Fruit fly (Drosophila melanogaster) S2 (cell line): ENCODE data around the gene CG34135.

ENCODE experiments used
- CG8478 ChIP-seq: fragments of >200 bp; optimal IDR thresholded peaks from 2 replicates; lab custom pipeline; 2018
- CTCF ChIP-seq, 2 experiments: fragments of >200 bp; optimal IDR thresholded peaks; 2 replicates each; lab custom pipeline; 2018

The CG34135 gene

dm6 chr3R:8769094-8769493 is 1.1 kb upstream of the CG34135 start, which contains the start of gene CG8236:
Gene CG8236 (plus strand): TSS chr3R:8769394.
- TF ChIP-seq CG8478 (lab: Kevin White, UChicago): no peak
- no peak for TF ChIP-seq CTCF (optimal IDR thresholded peaks at IDR 0.05; lab: Kevin White, UChicago)

- TF ChIP-seq CTCF (optimal IDR thresholded peaks at IDR 0.05; lab: Kevin White, UChicago): no peak
- no peak for TF ChIP-seq CG8478 (lab: Kevin White, UChicago)
These were observed 19.2 kb downstream of the CG34135 start for dm6 chr3R:8748776-8749126.

- TF ChIP-seq CTCF (optimal IDR thresholded peaks at IDR 0.05; lab: Kevin White, UChicago): no peak
- no peak for TF ChIP-seq CG8478 (lab: Kevin White, UChicago)
These were observed 19.9 kb downstream of the CG34135 start for dm6 chr3R:8747871-8748775.

dm6 chr3R:8747134-8747870 is 20.7 kb downstream of the CG34135 start, which contains the start of the genes CG9801 and Nasp:
Gene CG9801 (minus strand): TSS chr3R:8747675.
Gene Nasp (plus strand): TSS chr3R:8747798.
- peak; percentile 45 to 51 for TF ChIP-seq CTCF (optimal IDR thresholded peaks at IDR 0.05; lab: Kevin White, UChicago)
- no peak for TF ChIP-seq CG8478 (lab: Kevin White, UChicago)

- no peak for TF ChIP-seq CG8478 (lab: Kevin White, UChicago)
- no peak for TF ChIP-seq CTCF (optimal IDR thresholded peaks at IDR 0.05; lab: Kevin White, UChicago)
These were observed 21.6 kb downstream of the CG34135 start for dm6 chr3R:8746354-8746753.

dm6 chr3R:8744198-8744597 is 23.8 kb downstream of the CG34135 start:
- no peak for TF ChIP-seq CG8478 (lab: Kevin White, UChicago)
- TF ChIP-seq CTCF (optimal IDR thresholded peaks at IDR 0.05; lab: Kevin White, UChicago): no peak

dm6 chr3R:8742661-8743060 is 25.3 kb downstream of the CG34135 start:
- no peak for TF ChIP-seq CTCF (optimal IDR thresholded peaks at IDR 0.05; lab: Kevin White, UChicago)
- TF ChIP-seq CG8478 (lab: Kevin White, UChicago): no peak

- TF ChIP-seq CG8478 (lab: Kevin White, UChicago) (no peak), CTCF (optimal IDR thresholded peaks at IDR 0.05; lab: Kevin White, UChicago) (no peak)
These were observed 26.1 kb downstream of the CG34135 start for dm6 chr3R:8741941-8742340.

- no peak for TF ChIP-seq CG8478 (lab: Kevin White, UChicago)
- TF ChIP-seq CTCF (optimal IDR thresholded peaks at IDR 0.05; lab: Kevin White, UChicago): no peak
These were observed 26.7 kb downstream of the CG34135 start for dm6 chr3R:8741248-8741647.

dm6 chr3R:8740118-8740517 is 27.9 kb downstream of the CG34135 start:
- no peak for TF ChIP-seq CG8478 (lab: Kevin White, UChicago)
- TF ChIP-seq CTCF (optimal IDR thresholded peaks at IDR 0.05; lab: Kevin White, UChicago): no peak

dm6 chr3R:8739161-8739783 is 28.7 kb downstream of the CG34135 start:
- TF ChIP-seq CTCF (optimal IDR thresholded peaks at IDR 0.05; lab: Kevin White, UChicago): no peak

dm6 chr3R:8731597-8732263 is 36.3 kb downstream of the CG34135 start, which contains the start of the genes M1BP and CG8202:
Gene M1BP (minus strand): TSS chr3R:8731698.
Gene CG8202 (plus strand): TSS chr3R:8732091.
- TF ChIP-seq CTCF (optimal IDR thresholded peaks at IDR 0.05; lab: Kevin White, UChicago) (no peak), CG8478 (lab: Kevin White, UChicago) (no peak)

dm6 chr3R:8729542-8729941 is 38.4 kb downstream of the CG34135 start, which contains the start of gene ranshi:
Gene ranshi (minus strand): TSS chr3R:8729693.
- no peak for TF ChIP-seq CG8478 (lab: Kevin White, UChicago)
- TF ChIP-seq CTCF (optimal IDR thresholded peaks at IDR 0.05; lab: Kevin White, UChicago): no peak

- TF ChIP-seq CG8478 (lab: Kevin White, UChicago) (no peak), CTCF (optimal IDR thresholded peaks at IDR 0.05; lab: Kevin White, UChicago) (no peak)
These were observed 41.4 kb downstream of the CG34135 start, which contains the start of gene CG8159 for dm6 chr3R:8726632-8727031. Gene CG8159 (plus strand): TSS chr3R:8726854.
